Worm (Caenorhabditis elegans) whole organism, midembryonic: Measurements from ENCODE around the gene gcy-14.
"Not testable (repeated sequence)": the region's sequence is repeated elsewhere in the genome, so short reads cannot be mapped to it uniquely, and the experiment has no call there.

Experiments used
- T22C8.4 ChIP-seq: fragments of 200-800 bp; sonication (Bioruptor generic); IDR thresholded peaks from 2 replicates; pipeline ENCODE4 v1.3.6; 2022; ENCODE audit warnings: missing genetic modification characterization, missing compliant biosample characterization
- cog-1 ChIP-seq: sonication (generic microtip); optimal IDR thresholded peaks from 2 replicates; lab custom pipeline; 2016; ENCODE audit warnings: missing genetic modification characterization, missing compliant biosample characterization
- flt-1 ChIP-seq: fragments of 200-800 bp; sonication (Bioruptor generic); IDR thresholded peaks from 2 replicates; pipeline ENCODE4 v1.3.6; 2022; ENCODE audit warnings: missing genetic modification characterization, missing compliant biosample characterization
- klf-2 ChIP-seq: fragments of 200-800 bp; sonication (Bioruptor generic); conservative IDR thresholded peaks from 2 replicates; pipeline ENCODE4 v1.3.6; 2022; ENCODE audit warnings: missing genetic modification reagents, missing genetic modification characterization, missing compliant biosample characterization
- med-1 ChIP-seq: sonication (generic microtip); optimal IDR thresholded peaks from 2 replicates; lab custom pipeline; 2017; ENCODE audit warnings: missing genetic modification characterization, mild to moderate bottlenecking, missing compliant biosample characterization, antibody characterized with exemption, missing genetic modification reagents; ENCODE audit not compliant: insufficient read depth
- ref-1 ChIP-seq: fragments of 200-800 bp; sonication (Bioruptor generic); conservative IDR thresholded peaks from 2 replicates; pipeline ENCODE4 v1.3.6; 2022; ENCODE audit warnings: missing genetic modification reagents, missing genetic modification characterization, missing compliant biosample characterization

DNA sequence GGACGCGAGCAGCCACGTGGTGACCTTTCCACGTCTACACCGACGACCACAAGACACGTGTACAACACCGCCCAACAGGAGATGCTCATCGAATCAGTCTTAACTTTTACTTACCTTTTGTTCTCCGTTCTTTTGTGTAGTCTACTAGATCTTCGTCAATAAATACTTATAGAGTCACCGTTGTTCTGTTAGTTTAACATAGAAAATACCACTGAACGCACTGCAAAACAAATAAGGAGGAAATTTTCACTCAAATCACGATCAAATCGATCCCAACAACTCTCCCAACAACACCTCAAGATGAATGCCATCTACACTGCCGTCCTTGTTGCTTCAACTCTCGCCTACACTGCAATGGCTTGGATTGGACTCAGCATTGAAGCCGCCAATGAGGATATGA lies 22.7 kb upstream of the gcy-14 start, which contains the start of gene nspa-2:
- TF ChIP-seq flt-1 (GFP tag; lab: Robert Waterston, UW); med-1 (GFP tag; lab: Kevin White, UChicago); ref-1 (GFP tag; lab: Robert Waterston, UW); cog-1 (tag; lab: Kevin White, UChicago); T22C8.4 (GFP tag; lab: Robert Waterston, UW); klf-2 (GFP tag; lab: Robert Waterston, UW): not testable (repeated sequence)
